Fruit fly (Drosophila melanogaster): ENCODE measurements around the gene Ahcy.

DNA sequence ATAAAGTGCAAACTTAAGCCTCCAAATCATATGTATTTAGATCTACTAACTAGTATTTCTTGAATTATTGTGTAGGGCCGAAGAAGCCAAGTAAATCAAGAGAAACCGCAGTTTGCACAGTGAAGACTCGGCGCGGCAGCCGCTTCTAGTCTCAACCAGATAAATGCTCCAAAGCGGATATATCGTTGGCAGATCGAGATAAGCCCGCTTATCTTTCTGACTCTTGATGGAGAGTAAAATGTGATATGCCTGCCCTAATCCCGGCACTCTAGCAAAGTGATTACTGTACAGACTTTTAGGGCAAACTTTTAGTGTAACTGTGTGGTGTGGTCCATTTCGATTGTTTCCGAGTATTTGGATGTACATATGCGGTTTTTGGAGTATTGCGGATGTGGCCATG lies 1.3 kb upstream of the Ahcy start:
- TF ChIP-seq tj (GFP tag; optimal IDR thresholded peaks at IDR 0.05) (no peak), CG5204 (GFP tag; optimal IDR thresholded peaks at IDR 0.05) (no peak), Mnt (GFP tag; optimal IDR thresholded peaks at IDR 0.05) (no peak), pad (GFP tag; optimal IDR thresholded peaks at IDR 0.05) (no peak), Clk (GFP tag; optimal IDR thresholded peaks at IDR 0.05) (no peak), ovo (GFP tag; optimal IDR thresholded peaks at IDR 0.05) (no peak), toe (GFP tag; optimal IDR thresholded peaks at IDR 0.05) (no peak), CG33017 (tag; optimal IDR thresholded peaks at IDR 0.05) (no peak), kay (GFP tag; ENCODE audit: borderline replicate concordance) (no peak), CG11617 (GFP tag; optimal IDR thresholded peaks at IDR 0.05) (no peak), bab1 (GFP tag; optimal IDR thresholded peaks at IDR 0.05) (no peak), cnc (optimal IDR thresholded peaks at IDR 0.05) (no peak), Crg-1 (GFP tag; optimal IDR thresholded peaks at IDR 0.05) (no peak)

Measured in whole organism, adult.